Worm (Caenorhabditis elegans): Measurements from ENCODE around the gene C06B8.2.

The C06B8.2 gene

DNA sequence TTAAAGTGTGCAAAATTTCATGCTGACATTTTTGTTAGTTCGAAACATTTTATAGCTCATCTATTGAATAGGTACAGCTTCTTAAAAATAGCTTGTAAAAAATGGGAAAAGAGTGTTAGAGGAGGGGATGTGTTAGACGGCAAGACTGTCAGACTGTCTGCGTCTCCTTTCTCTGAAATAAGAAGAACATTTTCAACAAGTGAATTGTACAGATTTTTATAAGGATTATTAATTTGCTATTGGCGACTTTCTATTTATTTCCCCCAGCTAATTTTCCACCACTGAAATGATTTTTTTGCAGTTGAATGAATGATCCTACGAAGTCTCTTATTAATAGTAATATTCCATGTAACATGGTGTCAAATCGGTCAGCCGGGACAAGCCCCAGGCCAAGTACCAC, 19.9 kb upstream of the C06B8.2 start, which contains the start of gene C06B8.7:
TSS of gene C06B8.7 (plus strand) at position 301 of the 400 bp plus-strand sequence.
- TF ChIP-seq aha-1 (tag; optimal IDR thresholded peaks at IDR 0.05), result no peak
- no peak for TF ChIP-seq skn-1 (tag; optimal IDR thresholded peaks at IDR 0.05)
- TF ChIP-seq lin-35 (GFP tag; optimal IDR thresholded peaks at IDR 0.05), result no peak
- no peak for TF ChIP-seq mdl-1 (tag; optimal IDR thresholded peaks at IDR 0.05)
- TF ChIP-seq ceh-82 (tag; optimal IDR thresholded peaks at IDR 0.05), result no peak
- TF ChIP-seq lin-39 (tag; optimal IDR thresholded peaks at IDR 0.05), result no peak
- no peak for TF ChIP-seq pag-3 (tag; optimal IDR thresholded peaks at IDR 0.05; ENCODE audit: borderline replicate concordance, insufficient read depth)
- TF ChIP-seq nhr-71 (tag; optimal IDR thresholded peaks at IDR 0.05), result no peak
- TF ChIP-seq elt-2 (tag; optimal IDR thresholded peaks at IDR 0.05), result no peak
- TF ChIP-seq mep-1 (tag; optimal IDR thresholded peaks at IDR 0.05), result no peak
- no peak for TF ChIP-seq ets-5 (GFP tag; IDR thresholded peaks at IDR 0.05)
- no peak for TF ChIP-seq fkh-8 (tag; optimal IDR thresholded peaks at IDR 0.05)
- TF ChIP-seq unc-98 (GFP tag; IDR thresholded peaks at IDR 0.05), result no peak
- no peak for TF ChIP-seq nhr-47 (tag; optimal IDR thresholded peaks at IDR 0.05)
- no peak for TF ChIP-seq pqm-1 (tag; optimal IDR thresholded peaks at IDR 0.05)
- TF ChIP-seq ceh-63 (GFP tag; optimal IDR thresholded peaks at IDR 0.05), result no peak
- TF ChIP-seq Y116A8C.19 (tag; optimal IDR thresholded peaks at IDR 0.05; ENCODE audit: borderline replicate concordance), result no peak

- TF ChIP-seq elt-2 (tag; optimal IDR thresholded peaks at IDR 0.05), result peak; percentile 88
- TF ChIP-seq blmp-1 (tag; optimal IDR thresholded peaks at IDR 0.05), result no peak
- no peak for TF ChIP-seq irx-1 (tag; optimal IDR thresholded peaks at IDR 0.05)
- TF ChIP-seq sptf-1 (tag; optimal IDR thresholded peaks at IDR 0.05), result no peak
- TF ChIP-seq nhr-84 (tag; optimal IDR thresholded peaks at IDR 0.05), result no peak
- TF ChIP-seq C16A3.4 (tag; optimal IDR thresholded peaks at IDR 0.05), result no peak
- peak in 1 of 2 experiments; percentile 49 for TF ChIP-seq lin-35 (GFP tag; optimal IDR thresholded peaks at IDR 0.05)
- no peak for TF ChIP-seq lin-39 (tag; optimal IDR thresholded peaks at IDR 0.05)
- TF ChIP-seq efl-1 (optimal IDR thresholded peaks at IDR 0.05), result peak; percentile 20 to 48
- TF ChIP-seq efl-1 (GFP tag; optimal IDR thresholded peaks at IDR 0.05 in 1 of 2), result no peak
- TF ChIP-seq nhr-71 (tag; optimal IDR thresholded peaks at IDR 0.05), result no peak
- no peak for TF ChIP-seq lin-13 (GFP tag; optimal IDR thresholded peaks at IDR 0.05)
- TF ChIP-seq nhr-12 (tag; optimal IDR thresholded peaks at IDR 0.05), result no peak
- no peak for TF ChIP-seq alr-1 (tag; optimal IDR thresholded peaks at IDR 0.05; ENCODE audit: borderline replicate concordance)
- TF ChIP-seq efl-3 (GFP tag; optimal IDR thresholded peaks at IDR 0.05), result no peak
- no peak for TF ChIP-seq nhr-47 (tag; optimal IDR thresholded peaks at IDR 0.05)
- TF ChIP-seq pax-3 (tag; optimal IDR thresholded peaks at IDR 0.05), result no peak
- peak; percentile 19 for TF ChIP-seq tbx-2 (tag; optimal IDR thresholded peaks at IDR 0.05)
- TF ChIP-seq hlh-17 (GFP tag; optimal IDR thresholded peaks at IDR 0.05; ENCODE audit: borderline replicate concordance), result no peak
- no peak for TF ChIP-seq mef-2 (tag; optimal IDR thresholded peaks at IDR 0.05)
- TF ChIP-seq dpl-1 (GFP tag; optimal IDR thresholded peaks at IDR 0.05), result no peak
- peak; percentile 3 for TF ChIP-seq fos-1 (tag; optimal IDR thresholded peaks at IDR 0.05)
- TF ChIP-seq aly-2 (tag; optimal IDR thresholded peaks at IDR 0.05), result no peak
- no peak for TF ChIP-seq nhr-85 (tag)
- TF ChIP-seq Y116A8C.19 (tag; optimal IDR thresholded peaks at IDR 0.05; ENCODE audit: borderline replicate concordance), result no peak
- peak; percentile 82 for TF ChIP-seq jun-1 (tag; optimal IDR thresholded peaks at IDR 0.05)
- peak; percentile 48 for TF ChIP-seq nhr-90 (tag; optimal IDR thresholded peaks at IDR 0.05; ENCODE audit: poor library complexity)
- TF ChIP-seq rnt-1 (tag; optimal IDR thresholded peaks at IDR 0.05), result no peak
- TF ChIP-seq hpl-2 (GFP tag; optimal IDR thresholded peaks at IDR 0.05), result no peak
- TF ChIP-seq swsn-7 (tag; optimal IDR thresholded peaks at IDR 0.05), result peak; percentile 30
- TF ChIP-seq snu-23 (GFP tag; optimal IDR thresholded peaks at IDR 0.05), result no peak
- no peak for TF ChIP-seq sup-37 (GFP tag; optimal IDR thresholded peaks at IDR 0.05)
- TF ChIP-seq grh-1 (GFP tag; IDR thresholded peaks at IDR 0.05), result no peak
- TF ChIP-seq mdl-1 (tag; optimal IDR thresholded peaks at IDR 0.05), result peak in 1 of 2 experiments; percentile 18
- TF ChIP-seq sox-4 (tag; optimal IDR thresholded peaks at IDR 0.05), result no peak
- peak; percentile 19 for TF ChIP-seq nhr-20 (tag; optimal IDR thresholded peaks at IDR 0.05)
- no peak for TF ChIP-seq xbp-1 (tag; optimal IDR thresholded peaks at IDR 0.05)
- TF ChIP-seq snpc-4 (tag; optimal IDR thresholded peaks at IDR 0.05), result no peak
- TF ChIP-seq unc-86 (tag; optimal IDR thresholded peaks at IDR 0.05), result no peak
- TF ChIP-seq nhr-77 (tag; optimal IDR thresholded peaks at IDR 0.05), result peak; percentile 21
- peak; percentile 68 for TF ChIP-seq lin-14 (GFP tag; optimal IDR thresholded peaks at IDR 0.05)
These were observed 19.2 kb upstream of the C06B8.2 start for ce11 chrV:15497731-15498130.
